Worm (Caenorhabditis elegans) whole organism, L1 larva: Measurements from ENCODE around the gene ztf-30.

ENCODE experiments used
- C04F5.9 ChIP-seq: sonication (generic microtip); optimal IDR thresholded peaks from 2 replicates; lab custom pipeline; 2016; ENCODE audit warnings: missing genetic modification characterization, missing compliant biosample characterization
- C16A3.4 ChIP-seq: fragments of 150-350 bp; optimal IDR thresholded peaks from 2 replicates; lab custom pipeline; 2014; ENCODE audit warnings: missing biosample characterization, missing genetic modification characterization
- Y116A8C.19 ChIP-seq: sonication (generic microtip); optimal IDR thresholded peaks from 2 replicates; lab custom pipeline; 2016; ENCODE audit warnings: missing compliant biosample characterization, missing genetic modification characterization, borderline replicate concordance
- aha-1 ChIP-seq: fragments of 150-350 bp; optimal IDR thresholded peaks from 2 replicates; lab custom pipeline; 2014; ENCODE audit warnings: missing biosample characterization, missing genetic modification characterization
- alr-1 ChIP-seq: fragments of 200-800 bp; sonication (Bioruptor generic); optimal IDR thresholded peaks from 2 replicates; lab custom pipeline; 2018; ENCODE audit warnings: borderline replicate concordance, mild to moderate bottlenecking, missing genetic modification characterization, missing compliant biosample characterization
- ama-1 ChIP-seq: fragments of 150-350 bp; optimal IDR thresholded peaks from 2 replicates; lab custom pipeline; 2014
- blmp-1 ChIP-seq: fragments of 150-350 bp; optimal IDR thresholded peaks from 2 replicates; lab custom pipeline; 2014; ENCODE audit warnings: missing biosample characterization, missing genetic modification characterization
- ceh-82 ChIP-seq, 3 experiments: fragments of 150-350 bp in 1 of 3; sonication (generic microtip) in 2 of 3; optimal IDR thresholded peaks; 2 replicates each; lab custom pipeline; 2014 to 2017; ENCODE audit warnings: missing biosample characterization in 3 of 3, missing genetic modification characterization in 3 of 3
- ceh-88 ChIP-seq: fragments of 200-800 bp; sonication (Bioruptor generic); IDR thresholded peaks from 2 replicates; pipeline ENCODE4 v1.3.6; 2022; ENCODE audit warnings: missing genetic modification characterization, missing compliant biosample characterization
- dpl-1 ChIP-seq, 3 experiments: fragments of 150-350 bp in 2 of 3; sonication (generic microtip) in 1 of 3; optimal IDR thresholded peaks; 2 replicates each; lab custom pipeline; 2014 to 2017; ENCODE audit warnings: missing biosample characterization in 3 of 3, missing genetic modification characterization in 3 of 3, missing genetic modification reagents in 3 of 3
- efl-1 ChIP-seq, 4 experiments: fragments of 150-350 bp; optimal IDR thresholded peaks in 3 of 4; peaks in 1 of 4; 1 replicate in 1 of 4; 2 replicates in 3 of 4; lab custom pipeline; 2014; ENCODE audit warnings: missing biosample characterization in 2 of 4, missing genetic modification characterization in 2 of 4, missing genetic modification reagents in 2 of 4
- egl-27 ChIP-seq, 2 experiments: fragments of 150-350 bp in 1 of 2; sonication (generic microtip); optimal IDR thresholded peaks; 3 replicates each; lab custom pipeline; 2017 to 2018; ENCODE audit warnings: missing biosample characterization in 2 of 2, missing genetic modification characterization in 2 of 2, missing genetic modification reagents in 2 of 2
- elt-3 ChIP-seq, 6 experiments: fragments of 150-350 bp in 1 of 6; sonication (generic microtip); optimal IDR thresholded peaks; 2 replicates each; lab custom pipeline; 2017 to 2018; ENCODE audit warnings: missing biosample characterization in 6 of 6, missing genetic modification characterization in 6 of 6, inconsistent platforms in 1 of 6
- fkh-10 ChIP-seq: sonication (generic microtip); optimal IDR thresholded peaks from 2 replicates; lab custom pipeline; 2017; ENCODE audit warnings: missing biosample characterization, missing genetic modification reagents, missing genetic modification characterization
- fkh-4 ChIP-seq: sonication (generic microtip); optimal IDR thresholded peaks from 2 replicates; lab custom pipeline; 2016; ENCODE audit warnings: missing compliant biosample characterization, missing genetic modification characterization, borderline replicate concordance
- grh-1 ChIP-seq: fragments of 200-800 bp; sonication (Bioruptor generic); IDR thresholded peaks from 2 replicates; pipeline ENCODE4 v1.3.6; 2022; ENCODE audit warnings: missing genetic modification reagents, missing genetic modification characterization, missing compliant biosample characterization
- hlh-17 ChIP-seq: fragments of 200-800 bp; sonication (Bioruptor generic); optimal IDR thresholded peaks from 2 replicates; lab custom pipeline; 2018; ENCODE audit warnings: missing genetic modification characterization, mild to moderate bottlenecking, missing compliant biosample characterization, moderate library complexity, borderline replicate concordance
- hlh-4 ChIP-seq: sonication (generic microtip); optimal IDR thresholded peaks from 2 replicates; lab custom pipeline; 2016; ENCODE audit warnings: mild to moderate bottlenecking, missing genetic modification characterization, missing compliant biosample characterization
- isw-1 ChIP-seq: fragments of 200-800 bp; sonication (Bioruptor generic); IDR thresholded peaks from 2 replicates; pipeline ENCODE4 v1.3.6; 2022; ENCODE audit warnings: missing genetic modification characterization, missing compliant biosample characterization
- jun-1 ChIP-seq: fragments of 150-350 bp; optimal IDR thresholded peaks from 2 replicates; lab custom pipeline; 2014; ENCODE audit warnings: missing biosample characterization, missing genetic modification reagents, missing genetic modification characterization
- lin-13 ChIP-seq: fragments of 150-350 bp; optimal IDR thresholded peaks from 2 replicates; lab custom pipeline; 2014; ENCODE audit warnings: missing biosample characterization, missing genetic modification reagents, missing genetic modification characterization
- lin-15B ChIP-seq: fragments of 150-350 bp; sonication (generic microtip); optimal IDR thresholded peaks from 3 replicates; lab custom pipeline; 2014; ENCODE audit warnings: missing biosample characterization, missing genetic modification characterization
- lsy-2 ChIP-seq, 2 experiments: fragments of 150-350 bp; optimal IDR thresholded peaks; 2 replicates each; lab custom pipeline; 2014; ENCODE audit warnings: missing biosample characterization in 2 of 2, missing genetic modification characterization in 2 of 2
- mdl-1 ChIP-seq, 2 experiments: fragments of 150-350 bp; optimal IDR thresholded peaks; 2 replicates each; lab custom pipeline; 2014 to 2017; ENCODE audit warnings: missing biosample characterization in 2 of 2, missing genetic modification characterization in 2 of 2, inconsistent platforms in 1 of 2
- mef-2 ChIP-seq: fragments of 150-350 bp; optimal IDR thresholded peaks from 2 replicates; lab custom pipeline; 2014; ENCODE audit warnings: missing biosample characterization, missing genetic modification characterization
- mep-1 ChIP-seq: fragments of 150-350 bp; optimal IDR thresholded peaks from 2 replicates; lab custom pipeline; 2014; ENCODE audit warnings: missing biosample characterization, missing genetic modification characterization
- nhr-12 ChIP-seq: sonication (generic microtip); optimal IDR thresholded peaks from 2 replicates; lab custom pipeline; 2017; ENCODE audit warnings: missing biosample characterization, missing genetic modification characterization
- nhr-19 ChIP-seq: fragments of 200-800 bp; sonication (Bioruptor generic); conservative IDR thresholded peaks from 2 replicates; pipeline ENCODE4 v1.3.6; 2022; ENCODE audit warnings: missing genetic modification characterization, missing compliant biosample characterization
- nhr-20 ChIP-seq: sonication (generic microtip); optimal IDR thresholded peaks from 2 replicates; lab custom pipeline; 2016; ENCODE audit warnings: mild to moderate bottlenecking, missing genetic modification characterization, missing compliant biosample characterization
- nhr-28 ChIP-seq: fragments of 150-350 bp; optimal IDR thresholded peaks from 2 replicates; lab custom pipeline; 2014; ENCODE audit warnings: missing biosample characterization, missing genetic modification characterization
- nhr-47 ChIP-seq: sonication (generic microtip); optimal IDR thresholded peaks from 2 replicates; lab custom pipeline; 2016; ENCODE audit warnings: mild to moderate bottlenecking, missing genetic modification characterization, moderate library complexity, missing compliant biosample characterization
- nhr-71 ChIP-seq: sonication (generic microtip); optimal IDR thresholded peaks from 2 replicates; lab custom pipeline; 2016; ENCODE audit warnings: mild to moderate bottlenecking, missing genetic modification characterization, moderate library complexity, missing compliant biosample characterization
- nhr-76 ChIP-seq: sonication (generic microtip); optimal IDR thresholded peaks from 2 replicates; lab custom pipeline; 2017; ENCODE audit warnings: missing biosample characterization, missing genetic modification characterization
- nhr-77 ChIP-seq: fragments of 150-350 bp; optimal IDR thresholded peaks from 2 replicates; lab custom pipeline; 2014; ENCODE audit warnings: missing biosample characterization, missing genetic modification characterization
- nhr-84 ChIP-seq: sonication (generic microtip); optimal IDR thresholded peaks from 2 replicates; lab custom pipeline; 2017; ENCODE audit warnings: missing biosample characterization, missing genetic modification characterization
- pax-3 ChIP-seq: fragments of 200-800 bp; sonication (Bioruptor generic); optimal IDR thresholded peaks from 2 replicates; lab custom pipeline; 2018; ENCODE audit warnings: mild to moderate bottlenecking, missing genetic modification characterization, moderate library complexity, missing compliant biosample characterization
- pqm-1 ChIP-seq: sonication (generic microtip); optimal IDR thresholded peaks from 3 replicates; lab custom pipeline; 2017; ENCODE audit warnings: missing biosample characterization, missing genetic modification characterization
- rnt-1 ChIP-seq: sonication (generic microtip); optimal IDR thresholded peaks from 2 replicates; lab custom pipeline; 2016; ENCODE audit warnings: mild to moderate bottlenecking, missing genetic modification characterization, moderate library complexity, missing compliant biosample characterization
- skn-1 ChIP-seq: fragments of 150-350 bp; optimal IDR thresholded peaks from 2 replicates; lab custom pipeline; 2014; ENCODE audit warnings: missing biosample characterization, missing genetic modification characterization
- snpc-4 ChIP-seq: fragments of 150-350 bp; optimal IDR thresholded peaks from 2 replicates; lab custom pipeline; 2014; ENCODE audit warnings: missing biosample characterization, missing genetic modification characterization
- sox-4 ChIP-seq: sonication (generic microtip); optimal IDR thresholded peaks from 2 replicates; lab custom pipeline; 2016; ENCODE audit warnings: missing genetic modification characterization, missing compliant biosample characterization
- sptf-1 ChIP-seq: fragments of 150-350 bp; optimal IDR thresholded peaks from 2 replicates; lab custom pipeline; 2014; ENCODE audit warnings: missing biosample characterization, missing genetic modification characterization
- sup-37 ChIP-seq: fragments of 200-800 bp; sonication (Bioruptor generic); optimal IDR thresholded peaks from 2 replicates; lab custom pipeline; 2018; ENCODE audit warnings: mild to moderate bottlenecking, missing genetic modification characterization, missing compliant biosample characterization
- tlp-1 ChIP-seq: fragments of 150-350 bp; optimal IDR thresholded peaks from 2 replicates; lab custom pipeline; 2014; ENCODE audit warnings: missing biosample characterization, missing genetic modification characterization
- unc-130 ChIP-seq: fragments of 150-350 bp; optimal IDR thresholded peaks from 2 replicates; lab custom pipeline; 2017; ENCODE audit warnings: missing biosample characterization, missing genetic modification characterization, inconsistent platforms
- unc-30 ChIP-seq: sonication (generic microtip); optimal IDR thresholded peaks from 2 replicates; lab custom pipeline; 2017; ENCODE audit warnings: missing biosample characterization, missing genetic modification characterization
- unc-62 ChIP-seq: fragments of 150-350 bp; optimal IDR thresholded peaks from 2 replicates; lab custom pipeline; 2014; ENCODE audit warnings: missing biosample characterization, missing genetic modification reagents, missing genetic modification characterization
- unc-86 ChIP-seq: sonication (generic microtip); optimal IDR thresholded peaks from 2 replicates; lab custom pipeline; 2016; ENCODE audit warnings: missing genetic modification characterization, missing compliant biosample characterization
- vab-15 ChIP-seq: sonication (generic microtip); optimal IDR thresholded peaks from 2 replicates; lab custom pipeline; 2017; ENCODE audit warnings: missing genotype, mild to moderate bottlenecking, missing genetic modification characterization, missing compliant biosample characterization
- xbp-1 ChIP-seq: sonication (generic microtip); optimal IDR thresholded peaks from 2 replicates; lab custom pipeline; 2016; ENCODE audit warnings: missing genetic modification characterization, missing compliant biosample characterization
- zag-1 ChIP-seq: fragments of 150-350 bp; optimal IDR thresholded peaks from 2 replicates; lab custom pipeline; 2014; ENCODE audit warnings: missing biosample characterization, missing genetic modification characterization
- ztf-11 ChIP-seq, 2 experiments: sonication (generic microtip); optimal IDR thresholded peaks; 2 replicates each; lab custom pipeline; 2016 to 2017; ENCODE audit warnings: missing genetic modification characterization in 2 of 2, missing biosample characterization in 1 of 2, missing compliant biosample characterization in 1 of 2
- ztf-4 ChIP-seq: fragments of 150-350 bp; optimal IDR thresholded peaks from 2 replicates; lab custom pipeline; 2014; ENCODE audit warnings: missing biosample characterization, missing genetic modification characterization

ztf-30 gene

ce11 chrIII:8556836-8557385, 40.8 kb downstream of the ztf-30 start, which contains the start of gene C02D5.2 (continued):
- TF ChIP-seq grh-1 (GFP tag; lab: Robert Waterston, UW) = no peak
- no peak for TF ChIP-seq mdl-1 (tag; optimal IDR thresholded peaks at IDR 0.05; lab: Kevin White, UChicago)
- TF ChIP-seq alr-1 (tag; lab: Kevin White, UChicago) = no peak
- peak; percentile 58 for TF ChIP-seq nhr-20
- TF ChIP-seq ceh-82 (tag; optimal IDR thresholded peaks at IDR 0.05; lab: Kevin White, UChicago) = peak in 2 of 3 experiments; percentile 31 to 36
- TF ChIP-seq aha-1 (tag; lab: Kevin White, UChicago) = no peak
- no peak for TF ChIP-seq zag-1 (tag; lab: Kevin White, UChicago)
- no peak for TF ChIP-seq snpc-4 (tag; lab: Kevin White, UChicago)
- TF ChIP-seq dpl-1 (GFP tag; optimal IDR thresholded peaks at IDR 0.05; lab: Kevin White, UChicago) = peak in 2 of 3 experiments; percentile 11 to 30
- no peak for TF ChIP-seq ama-1 (lab: Kevin White, UChicago)
- no peak for TF ChIP-seq C16A3.4 (tag; lab: Kevin White, UChicago)
- TF ChIP-seq mep-1 = no peak
- TF ChIP-seq unc-62 (GFP tag; lab: Kevin White, UChicago) = no peak
- no peak for TF ChIP-seq hlh-17 (GFP tag; lab: Kevin White, UChicago)
- TF ChIP-seq mef-2 (tag; lab: Kevin White, UChicago) = no peak
- no peak for TF ChIP-seq lin-13 (GFP tag; lab: Kevin White, UChicago)
- TF ChIP-seq elt-3 (tag; optimal IDR thresholded peaks at IDR 0.05; lab: Kevin White, UChicago) = peak in 1 of 6 experiments; percentile 30
- TF ChIP-seq isw-1 = no peak
- peak; percentile 67 to 70 for TF ChIP-seq efl-1 (optimal IDR thresholded peaks at IDR 0.05; lab: Kevin White, UChicago)
- peak in 1 of 2 experiments; percentile 76 for TF ChIP-seq efl-1 (GFP tag; optimal IDR thresholded peaks at IDR 0.05 in 1 of 2; lab: Kevin White, UChicago)
- no peak for TF ChIP-seq jun-1
- peak; percentile 52 for TF ChIP-seq nhr-19 (GFP tag; lab: Robert Waterston, UW)
- peak; percentile 26 for TF ChIP-seq nhr-47
- no peak for TF ChIP-seq nhr-84 (tag; lab: Kevin White, UChicago)
- TF ChIP-seq Y116A8C.19 (tag; lab: Kevin White, UChicago) = no peak
- no peak for TF ChIP-seq tlp-1 (tag; lab: Kevin White, UChicago)
- TF ChIP-seq pax-3 = no peak
- TF ChIP-seq fkh-10 = no peak
- no peak for TF ChIP-seq unc-86 (tag; lab: Kevin White, UChicago)
- TF ChIP-seq skn-1 (tag; lab: Kevin White, UChicago) = peak; percentile 65
- no peak for TF ChIP-seq egl-27 (tag; optimal IDR thresholded peaks at IDR 0.05; lab: Kevin White, UChicago)
- no peak for TF ChIP-seq sox-4 (tag; lab: Kevin White, UChicago)
- TF ChIP-seq sptf-1 (tag; lab: Kevin White, UChicago) = no peak
- TF ChIP-seq vab-15 = no peak
- TF ChIP-seq ztf-11 (tag; optimal IDR thresholded peaks at IDR 0.05; lab: Kevin White, UChicago) = no peak
- TF ChIP-seq xbp-1 (tag; lab: Kevin White, UChicago) = peak; percentile 44
- no peak for TF ChIP-seq ztf-4
- TF ChIP-seq C04F5.9 (tag; lab: Kevin White, UChicago) = no peak
- no peak for TF ChIP-seq unc-30
- TF ChIP-seq nhr-12 (tag; lab: Kevin White, UChicago) = no peak
- TF ChIP-seq hlh-4 (tag; lab: Kevin White, UChicago) = no peak
- TF ChIP-seq blmp-1 (tag; lab: Kevin White, UChicago) = peak; percentile 67
- TF ChIP-seq rnt-1 (tag; lab: Kevin White, UChicago) = peak; percentile 80
- no peak for TF ChIP-seq fkh-4 (tag; lab: Kevin White, UChicago)
- no peak for TF ChIP-seq nhr-77 (tag; lab: Kevin White, UChicago)
- TF ChIP-seq pqm-1 (tag; lab: Kevin White, UChicago) = no peak
- TF ChIP-seq unc-130 = no peak
- TF ChIP-seq nhr-71 = peak; percentile 76
- no peak for TF ChIP-seq ceh-88 (GFP tag; lab: Robert Waterston, UW)
- TF ChIP-seq sup-37 (GFP tag; lab: Kevin White, UChicago) = no peak
- no peak for TF ChIP-seq nhr-76 (tag; lab: Kevin White, UChicago)
- no peak for TF ChIP-seq nhr-28 (tag; lab: Kevin White, UChicago)
- TF ChIP-seq lsy-2 (tag; optimal IDR thresholded peaks at IDR 0.05; lab: Kevin White, UChicago) = peak; percentile 50 to 71
- no peak for TF ChIP-seq lin-15B (tag; lab: Kevin White, UChicago)
